Worm (Caenorhabditis elegans): ENCODE results near the gene B0034.4.

- no peak for TF ChIP-seq med-1 (GFP tag; optimal IDR thresholded peaks at IDR 0.05; ENCODE audit: insufficient read depth)
- TF ChIP-seq ztf-23 (GFP tag; IDR thresholded peaks at IDR 0.05): no peak
- TF ChIP-seq ref-1 (GFP tag; conservative IDR thresholded peaks at IDR 0.05): no peak
- no peak for TF ChIP-seq ztf-29 (GFP tag; IDR thresholded peaks at IDR 0.05)
- no peak for TF ChIP-seq flt-1 (GFP tag; IDR thresholded peaks at IDR 0.05)
- TF ChIP-seq tab-1 (GFP tag; IDR thresholded peaks at IDR 0.05): no peak
- no peak for TF ChIP-seq cog-1 (tag; optimal IDR thresholded peaks at IDR 0.05)
- TF ChIP-seq klf-2 (GFP tag; conservative IDR thresholded peaks at IDR 0.05): no peak
- no peak for TF ChIP-seq T22C8.4 (GFP tag; IDR thresholded peaks at IDR 0.05)
Observed at ce11 chrII:5957803-5958367, 11.4 kb downstream of the B0034.4 start.

All from whole organism, midembryonic.